Fruit fly (Drosophila melanogaster): ENCODE results near the gene CG44422.

CG44422 gene

DNA sequence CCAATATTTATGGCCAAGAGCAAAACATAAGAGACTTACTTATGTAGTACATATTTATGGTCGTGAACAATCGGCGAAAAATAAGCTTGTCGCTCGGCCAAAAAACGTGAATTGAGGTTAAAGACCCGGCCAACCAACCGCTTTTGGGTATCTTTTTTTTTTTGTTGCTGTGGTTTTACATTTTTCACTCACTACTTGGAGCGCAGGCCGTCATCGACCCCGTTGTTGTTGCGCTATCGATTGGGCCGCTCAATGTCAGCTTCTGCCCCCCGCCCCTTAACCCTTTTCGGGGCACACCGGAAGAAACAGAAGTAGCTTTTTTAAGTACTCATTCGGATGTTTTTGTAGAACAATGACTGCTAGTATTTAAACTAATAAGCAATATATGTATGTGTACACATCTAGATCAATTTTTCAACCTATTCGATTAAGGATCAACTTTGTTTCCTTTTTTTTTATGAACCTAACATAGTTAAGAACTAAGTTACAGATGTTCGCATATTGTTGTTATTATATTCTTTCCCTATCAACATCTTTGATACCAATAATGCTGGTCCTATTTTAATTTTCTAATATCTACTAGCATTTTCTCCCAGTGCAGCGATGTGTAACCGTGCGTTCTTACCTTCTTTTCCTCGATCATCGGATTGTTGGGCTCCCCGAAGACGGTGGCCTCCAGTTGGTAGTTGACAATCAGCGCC, 35.6 kb upstream of the CG44422 start:
- TF ChIP-seq Jra (GFP tag; optimal IDR thresholded peaks at IDR 0.05) = no peak
- no peak for TF ChIP-seq jim (GFP tag; optimal IDR thresholded peaks at IDR 0.05)
- TF ChIP-seq woc (GFP tag; optimal IDR thresholded peaks at IDR 0.05) = peak; percentile 54
- peak; percentile 56 for TF ChIP-seq sv (GFP tag; optimal IDR thresholded peaks at IDR 0.05)
- TF ChIP-seq Dfd (GFP tag; optimal IDR thresholded peaks at IDR 0.05) = no peak
- no peak for TF ChIP-seq brk (GFP tag; optimal IDR thresholded peaks at IDR 0.05)
- no peak for TF ChIP-seq usp (GFP tag; optimal IDR thresholded peaks at IDR 0.05)
- peak; percentile 48 for TF ChIP-seq psq (GFP tag; optimal IDR thresholded peaks at IDR 0.05)
- no peak for TF ChIP-seq dsf (GFP tag; optimal IDR thresholded peaks at IDR 0.05; ENCODE audit: borderline replicate concordance)
- TF ChIP-seq fru (GFP tag; optimal IDR thresholded peaks at IDR 0.05) = peak; percentile 85
- TF ChIP-seq dmrt93B (GFP tag; optimal IDR thresholded peaks at IDR 0.05) = no peak
- no peak for TF ChIP-seq Abd-B (GFP tag; optimal IDR thresholded peaks at IDR 0.05)
- TF ChIP-seq dl (GFP tag; optimal IDR thresholded peaks at IDR 0.05; ENCODE audit: insufficient read depth in 1 of 2, partially characterized antibody in 2 of 2) = no peak
- no peak for TF ChIP-seq tai (GFP tag; optimal IDR thresholded peaks at IDR 0.05)
- no peak for TF ChIP-seq GATAd (GFP tag; optimal IDR thresholded peaks at IDR 0.05)
- peak; percentile 53 for TF ChIP-seq HLH106 (tag; optimal IDR thresholded peaks at IDR 0.05)
- no peak for TF ChIP-seq CrebA (GFP tag; optimal IDR thresholded peaks at IDR 0.05; ENCODE audit: borderline replicate concordance)
- no peak for TF ChIP-seq Myc (optimal IDR thresholded peaks at IDR 0.05)
- TF ChIP-seq Vsx2 (GFP tag; optimal IDR thresholded peaks at IDR 0.05; ENCODE audit: partially characterized antibody) = no peak
- peak; percentile 76 for TF ChIP-seq Sp1 (GFP tag; optimal IDR thresholded peaks at IDR 0.05)
- TF ChIP-seq Rel (GFP tag; optimal IDR thresholded peaks at IDR 0.05) = no peak
- no peak for TF ChIP-seq Rel (tag; optimal IDR thresholded peaks at IDR 0.05)
- no peak for TF ChIP-seq pan (optimal IDR thresholded peaks at IDR 0.05)
- TF ChIP-seq h (GFP tag; optimal IDR thresholded peaks at IDR 0.05) = peak; percentile 6
- no peak for TF ChIP-seq sage (GFP tag; optimal IDR thresholded peaks at IDR 0.05)
- TF ChIP-seq CG9705 (GFP tag; optimal IDR thresholded peaks at IDR 0.05) = peak; percentile 14
- TF ChIP-seq Dif (GFP tag; optimal IDR thresholded peaks at IDR 0.05; ENCODE audit: partially characterized antibody) = no peak
- TF ChIP-seq foxo (GFP tag; optimal IDR thresholded peaks at IDR 0.05) = peak in 1 of 2 experiments; percentile 85
- no peak for TF ChIP-seq Hnf4 (GFP tag; optimal IDR thresholded peaks at IDR 0.05)
- TF ChIP-seq CG32264 (GFP tag; optimal IDR thresholded peaks at IDR 0.05) = peak; percentile 41
- peak; percentile 63 for TF ChIP-seq OdsH (GFP tag; optimal IDR thresholded peaks at IDR 0.05)
- no peak for TF ChIP-seq Hr78 (GFP tag; optimal IDR thresholded peaks at IDR 0.05)
- peak; percentile 53 for TF ChIP-seq ey (GFP tag; optimal IDR thresholded peaks at IDR 0.05)
- TF ChIP-seq br (GFP tag; optimal IDR thresholded peaks at IDR 0.05) = peak; percentile 55
- no peak for TF ChIP-seq Hr83 (GFP tag; optimal IDR thresholded peaks at IDR 0.05; ENCODE audit: poor library complexity, severe bottlenecking)
- no peak for TF ChIP-seq N (GFP tag; optimal IDR thresholded peaks at IDR 0.05)
- TF ChIP-seq lola (GFP tag; optimal IDR thresholded peaks at IDR 0.05) = no peak
- TF ChIP-seq rgr (GFP tag; optimal IDR thresholded peaks at IDR 0.05) = no peak
- no peak for TF ChIP-seq Mio (GFP tag; optimal IDR thresholded peaks at IDR 0.05)

DNA sequence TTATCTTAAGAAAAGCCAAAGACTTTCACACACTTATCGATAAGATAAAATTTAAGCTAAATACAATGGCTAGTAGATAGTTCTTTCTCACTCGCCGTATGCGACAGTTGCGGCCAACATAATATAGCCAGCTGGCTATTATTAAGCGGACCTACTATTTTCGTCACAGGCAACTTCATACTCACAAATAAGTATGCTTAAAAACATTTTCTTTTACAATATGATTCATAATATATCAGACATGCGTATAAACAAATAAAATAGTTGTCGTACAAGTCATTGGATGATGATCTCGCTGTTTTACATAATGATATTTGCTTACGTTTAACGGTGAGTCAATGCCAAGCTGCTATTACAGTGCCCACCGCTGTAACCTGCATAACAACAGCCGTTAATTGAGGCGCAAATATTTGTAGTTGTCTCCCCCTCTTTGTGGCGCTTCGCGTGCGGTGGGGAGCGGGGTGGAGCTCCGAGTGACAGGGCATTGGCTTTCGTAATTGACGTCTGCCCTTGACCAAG, 23.7 kb upstream of the CG44422 start:
- TF ChIP-seq CG9705 (GFP tag; optimal IDR thresholded peaks at IDR 0.05) (peak; percentile 38), OdsH (GFP tag; optimal IDR thresholded peaks at IDR 0.05) (peak; percentile 51), Sp1 (GFP tag; optimal IDR thresholded peaks at IDR 0.05) (peak; percentile 56), rgr (GFP tag; optimal IDR thresholded peaks at IDR 0.05) (peak; percentile 70), CG32264 (GFP tag; optimal IDR thresholded peaks at IDR 0.05) (peak; percentile 50), foxo (GFP tag; optimal IDR thresholded peaks at IDR 0.05) (peak in 1 of 2 experiments; percentile 67), GATAd (GFP tag; optimal IDR thresholded peaks at IDR 0.05) (no peak), psq (GFP tag; optimal IDR thresholded peaks at IDR 0.05) (peak; percentile 71), Abd-B (GFP tag; optimal IDR thresholded peaks at IDR 0.05) (no peak), sv (GFP tag; optimal IDR thresholded peaks at IDR 0.05) (peak; percentile 38), ey (GFP tag; optimal IDR thresholded peaks at IDR 0.05) (peak; percentile 67), HLH106 (tag; optimal IDR thresholded peaks at IDR 0.05) (peak; percentile 69), Dfd (GFP tag; optimal IDR thresholded peaks at IDR 0.05) (no peak), brk (GFP tag; optimal IDR thresholded peaks at IDR 0.05) (no peak), Hr83 (GFP tag; optimal IDR thresholded peaks at IDR 0.05; ENCODE audit: poor library complexity, severe bottlenecking) (peak; percentile 54), h (GFP tag; optimal IDR thresholded peaks at IDR 0.05) (peak; percentile 72), woc (GFP tag; optimal IDR thresholded peaks at IDR 0.05) (peak; percentile 48), Jra (GFP tag; optimal IDR thresholded peaks at IDR 0.05) (no peak), Rel (GFP tag; optimal IDR thresholded peaks at IDR 0.05) (no peak), Rel (tag; optimal IDR thresholded peaks at IDR 0.05) (peak; percentile 76), pan (optimal IDR thresholded peaks at IDR 0.05) (no peak), br (GFP tag; optimal IDR thresholded peaks at IDR 0.05) (peak; percentile 70), fru (GFP tag; optimal IDR thresholded peaks at IDR 0.05) (peak; percentile 73), N (GFP tag; optimal IDR thresholded peaks at IDR 0.05) (no peak)

All from whole organism, wandering third instar larva.